Worm (Caenorhabditis elegans): ENCODE data around the gene sek-4.

- TF ChIP-seq snpc-4 (tag; optimal IDR thresholded peaks at IDR 0.05) (no peak), mep-1 (tag; optimal IDR thresholded peaks at IDR 0.05) (no peak), ztf-11 (tag; optimal IDR thresholded peaks at IDR 0.05) (no peak), elt-3 (tag; optimal IDR thresholded peaks at IDR 0.05) (no peak), nhr-12 (tag; optimal IDR thresholded peaks at IDR 0.05) (no peak), bed-3 (GFP tag; optimal IDR thresholded peaks at IDR 0.05) (no peak), blmp-1 (tag; optimal IDR thresholded peaks at IDR 0.05) (no peak), nhr-76 (tag; optimal IDR thresholded peaks at IDR 0.05) (no peak), lsy-2 (tag; optimal IDR thresholded peaks at IDR 0.05) (no peak), unc-62 (GFP tag; optimal IDR thresholded peaks at IDR 0.05) (no peak), mab-5 (tag; optimal IDR thresholded peaks at IDR 0.05) (no peak), M03D4.4 (tag; optimal IDR thresholded peaks at IDR 0.05) (no peak), nhr-237 (tag; optimal IDR thresholded peaks at IDR 0.05) (no peak)
Observed at ce11 chrX:5348529-5349148, 26.2 kb upstream of the sek-4 start, which contains the start of gene syx-3.
